Fruit fly (Drosophila melanogaster) whole organism, embryonic: Measurements from ENCODE around the gene mus101.

Source experiments
- Bgb ChIP-seq: fragments of 200-800 bp; sonication (Bioruptor generic); IDR thresholded peaks from 2 replicates; pipeline ENCODE4 v1.3.6; 2022; ENCODE audit warnings: missing biosample characterization, missing genetic modification characterization; ENCODE audit not compliant: partially characterized antibody
- Bteb2 ChIP-seq: fragments of 200-800 bp; sonication (Bioruptor generic); optimal IDR thresholded peaks from 2 replicates; lab custom pipeline; 2016; ENCODE audit warnings: missing biosample characterization, missing genetic modification characterization
- CG10147 ChIP-seq: fragments of 200-800 bp; sonication (Bioruptor generic); optimal IDR thresholded peaks from 2 replicates; lab custom pipeline; 2019; ENCODE audit warnings: missing biosample characterization, mild to moderate bottlenecking, missing genetic modification characterization, moderate library complexity
- CG1024 ChIP-seq: fragments of 200-800 bp; sonication (Bioruptor generic); IDR thresholded peaks from 2 replicates; pipeline ENCODE4 v1.3.6; 2022; ENCODE audit warnings: missing biosample characterization, missing genetic modification characterization
- CG10565 ChIP-seq: fragments of 200-800 bp; sonication (Bioruptor generic); optimal IDR thresholded peaks from 3 replicates; lab custom pipeline; 2016; ENCODE audit warnings: missing biosample characterization, mild to moderate bottlenecking, missing genetic modification characterization
- CG11504 ChIP-seq: fragments of 200-800 bp; sonication (Bioruptor generic); optimal IDR thresholded peaks from 3 replicates; lab custom pipeline; 2019; ENCODE audit warnings: missing biosample characterization, mild to moderate bottlenecking, missing genetic modification characterization, moderate library complexity
- CG14441 ChIP-seq: fragments of 200-800 bp; sonication (Bioruptor generic); IDR thresholded peaks from 2 replicates; pipeline ENCODE4 v1.3.6; 2022; ENCODE audit warnings: missing biosample characterization, missing genetic modification characterization
- CG1529 ChIP-seq: fragments of 200-800 bp; sonication (Bioruptor generic); optimal IDR thresholded peaks from 3 replicates; lab custom pipeline; 2018; ENCODE audit warnings: missing biosample characterization, missing genetic modification characterization
- CG15514 ChIP-seq: fragments of 200-800 bp; sonication (Bioruptor generic); optimal IDR thresholded peaks from 3 replicates; lab custom pipeline; 2017; ENCODE audit warnings: missing biosample characterization, missing genetic modification characterization, mild to moderate bottlenecking, moderate library complexity, missing genetic modification reagents
- CG2199 ChIP-seq: fragments of 200-800 bp; sonication (Bioruptor generic); IDR thresholded peaks from 3 replicates; pipeline ENCODE4 v1.3.6; 2022; ENCODE audit warnings: missing biosample characterization, missing genetic modification characterization
- CG2678 ChIP-seq: fragments of 200-800 bp; sonication (Bioruptor generic); optimal IDR thresholded peaks from 3 replicates; lab custom pipeline; 2019; ENCODE audit warnings: missing biosample characterization, mild to moderate bottlenecking, missing genetic modification characterization, moderate library complexity
- CG2875 ChIP-seq: fragments of 200-800 bp; sonication (Bioruptor generic); optimal IDR thresholded peaks from 2 replicates; lab custom pipeline; 2017; ENCODE audit warnings: missing biosample characterization, mild to moderate bottlenecking, missing genetic modification characterization, missing genetic modification reagents
- CG3726 ChIP-seq: fragments of 200-800 bp; sonication (Bioruptor generic); IDR thresholded peaks from 3 replicates; pipeline ENCODE4, ENCODE4 v1.3.6; 2022; ENCODE audit warnings: missing biosample characterization, missing genetic modification characterization
- CG4404 ChIP-seq: fragments of 200-800 bp; sonication (Bioruptor generic); IDR thresholded peaks from 2 replicates; pipeline ENCODE4 v1.3.6; 2022; ENCODE audit warnings: missing biosample characterization, missing genetic modification characterization
- CG5245 ChIP-seq: fragments of 200-800 bp; sonication (Bioruptor generic); optimal IDR thresholded peaks from 3 replicates; lab custom pipeline; 2016; ENCODE audit warnings: missing biosample characterization, missing genetic modification characterization
- CG7271 ChIP-seq: fragments of 200-800 bp; sonication (Bioruptor generic); optimal IDR thresholded peaks from 2 replicates; lab custom pipeline; 2018; ENCODE audit warnings: missing biosample characterization, mild to moderate bottlenecking, missing genetic modification characterization, moderate library complexity
- CG7963 ChIP-seq: fragments of 200-800 bp; sonication (Bioruptor generic); IDR thresholded peaks from 3 replicates; pipeline ENCODE4 v1.3.6; 2022; ENCODE audit warnings: missing biosample characterization, missing genetic modification characterization; ENCODE audit not compliant: partially characterized antibody
- CG8281 ChIP-seq: fragments of 200-800 bp; sonication (Bioruptor generic); optimal IDR thresholded peaks from 2 replicates; lab custom pipeline; 2018; ENCODE audit warnings: missing biosample characterization, mild to moderate bottlenecking, missing genetic modification characterization, moderate library complexity
- CG8290 ChIP-seq, 3 experiments: fragments of 200-800 bp; sonication (Bioruptor generic); optimal IDR thresholded peaks; 2 replicates each; lab custom pipeline; 2016 to 2019; ENCODE audit warnings: missing biosample characterization in 3 of 3, missing genetic modification characterization in 3 of 3, mild to moderate bottlenecking in 2 of 3, moderate library complexity in 1 of 3
- CG8359 ChIP-seq: fragments of 200-800 bp; sonication (Bioruptor generic); optimal IDR thresholded peaks from 2 replicates; lab custom pipeline; 2017; ENCODE audit warnings: missing biosample characterization, mild to moderate bottlenecking, missing genetic modification characterization, borderline replicate concordance
- CG8944 ChIP-seq: fragments of 200-800 bp; sonication (Bioruptor generic); optimal IDR thresholded peaks from 3 replicates; lab custom pipeline; 2016; ENCODE audit warnings: missing biosample characterization, missing genetic modification characterization
- CkIIα-i1 ChIP-seq: fragments of 200-800 bp; sonication (Bioruptor generic); IDR thresholded peaks from 2 replicates; pipeline ENCODE4 v1.3.6; 2022; ENCODE audit warnings: missing biosample characterization, missing genetic modification characterization
- D ChIP-seq, 2 experiments: fragments of 200-800 bp in 1 of 2; fragments of >200 bp in 1 of 2; sonication (Bioruptor generic) in 1 of 2; optimal IDR thresholded peaks; 2 replicates in 1 of 2; 3 replicates in 1 of 2; lab custom pipeline; 2017; ENCODE audit warnings: mild to moderate bottlenecking in 1 of 2, missing biosample characterization in 1 of 2, missing genetic modification characterization in 1 of 2, missing genetic modification reagents in 1 of 2
- GATAe ChIP-seq: fragments of 200-800 bp; sonication (Bioruptor generic); conservative IDR thresholded peaks from 2 replicates; pipeline ENCODE4 v1.3.6; 2022; ENCODE audit warnings: missing biosample characterization, missing genetic modification characterization
- HLH3B ChIP-seq: fragments of 200-800 bp; sonication (Bioruptor generic); IDR thresholded peaks from 2 replicates; pipeline ENCODE4 v1.3.6; 2022; ENCODE audit warnings: missing biosample characterization, missing genetic modification characterization
- Jarid2 ChIP-seq: fragments of 200-800 bp; sonication (Bioruptor generic); optimal IDR thresholded peaks from 3 replicates; lab custom pipeline; 2017; ENCODE audit warnings: mild to moderate bottlenecking, missing biosample characterization, missing genetic modification reagents, missing genetic modification characterization
- Meics ChIP-seq: fragments of 200-800 bp; sonication (Bioruptor generic); optimal IDR thresholded peaks from 2 replicates; lab custom pipeline; 2017; ENCODE audit warnings: missing biosample characterization, mild to moderate bottlenecking, missing genetic modification characterization
- NC2β ChIP-seq: fragments of 200-800 bp; sonication (Bioruptor generic); optimal IDR thresholded peaks from 2 replicates; lab custom pipeline; 2016; ENCODE audit warnings: missing biosample characterization, missing genetic modification characterization
- Nf-YA ChIP-seq: fragments of 200-800 bp; sonication (Bioruptor generic); IDR thresholded peaks from 2 replicates; pipeline ENCODE4 v1.3.6; 2022; ENCODE audit warnings: missing biosample characterization, missing genetic modification characterization
- Oli ChIP-seq: fragments of 200-800 bp; sonication (Bioruptor generic); optimal IDR thresholded peaks from 2 replicates; lab custom pipeline; 2018; ENCODE audit warnings: missing biosample characterization, mild to moderate bottlenecking, missing genetic modification characterization, moderate library complexity
- Poxn ChIP-seq: fragments of 200-800 bp; sonication (Bioruptor generic); IDR thresholded peaks from 2 replicates; pipeline ENCODE4 v1.3.6; 2022; ENCODE audit warnings: missing biosample characterization, missing genetic modification characterization
- ac ChIP-seq: fragments of 200-800 bp; sonication (Bioruptor generic); optimal IDR thresholded peaks from 3 replicates; lab custom pipeline; 2017; ENCODE audit warnings: missing biosample characterization, mild to moderate bottlenecking, missing genetic modification characterization
- cad ChIP-seq: fragments of >200 bp; optimal IDR thresholded peaks from 2 replicates; lab custom pipeline; 2017; ENCODE audit warnings: missing biosample characterization, missing genetic modification characterization
- crc ChIP-seq: fragments of 200-800 bp; sonication (Bioruptor generic); optimal IDR thresholded peaks from 2 replicates; lab custom pipeline; 2016; ENCODE audit warnings: missing biosample characterization, missing genetic modification characterization
- h ChIP-seq: fragments of >200 bp; optimal IDR thresholded peaks from 2 replicates; lab custom pipeline; 2017
- klu ChIP-seq: fragments of 200-800 bp; sonication (Bioruptor generic); IDR thresholded peaks from 2 replicates; pipeline ENCODE4 v1.3.6; 2022; ENCODE audit warnings: missing biosample characterization, missing genetic modification characterization
- nerfin-1 ChIP-seq: fragments of 200-800 bp; sonication (Bioruptor generic); optimal IDR thresholded peaks from 3 replicates; lab custom pipeline; 2019; ENCODE audit warnings: missing biosample characterization, mild to moderate bottlenecking, missing genetic modification characterization, moderate library complexity
- otp ChIP-seq: fragments of 200-800 bp; sonication (Bioruptor generic); IDR thresholded peaks from 3 replicates; pipeline ENCODE4, ENCODE4 v1.3.6; 2022; ENCODE audit warnings: missing biosample characterization, missing genetic modification characterization
- psq ChIP-seq: fragments of 200-800 bp; sonication (Bioruptor generic); optimal IDR thresholded peaks from 2 replicates; lab custom pipeline; 2017; ENCODE audit warnings: missing biosample characterization, missing genetic modification characterization
- rib ChIP-seq: fragments of 200-800 bp; sonication (Bioruptor generic); IDR thresholded peaks from 2 replicates; pipeline ENCODE4 v1.3.6; 2022; ENCODE audit warnings: missing biosample characterization, missing genetic modification characterization
- run ChIP-seq: fragments of 200-800 bp; sonication (Bioruptor generic); optimal IDR thresholded peaks from 3 replicates; lab custom pipeline; 2018; ENCODE audit warnings: missing biosample characterization, mild to moderate bottlenecking, missing genetic modification characterization
- salm ChIP-seq: fragments of 200-800 bp; sonication (Bioruptor generic); optimal IDR thresholded peaks from 2 replicates; lab custom pipeline; 2018; ENCODE audit warnings: missing biosample characterization, mild to moderate bottlenecking, missing genetic modification characterization
- sens-2 ChIP-seq: fragments of 200-800 bp; sonication (Bioruptor generic); IDR thresholded peaks from 2 replicates; pipeline ENCODE4 v1.3.6; 2022; ENCODE audit warnings: missing biosample characterization, missing genetic modification characterization
- sim ChIP-seq: fragments of 200-800 bp; sonication (Bioruptor generic); IDR thresholded peaks from 2 replicates; pipeline ENCODE4 v1.3.6; 2022; ENCODE audit warnings: missing biosample characterization, missing genetic modification characterization
- twi ChIP-seq: fragments of 200-800 bp; optimal IDR thresholded peaks from 2 replicates; lab custom pipeline; 2019; ENCODE audit warnings: missing biosample characterization, mild to moderate bottlenecking, missing genetic modification characterization, moderate library complexity
- wdn ChIP-seq: fragments of 200-800 bp; sonication (Bioruptor generic); IDR thresholded peaks from 2 replicates; pipeline ENCODE4 v1.3.6; 2022; ENCODE audit warnings: missing biosample characterization, missing genetic modification characterization
- yki ChIP-seq: fragments of >200 bp; optimal IDR thresholded peaks from 3 replicates; lab custom pipeline; 2018
- zf30C ChIP-seq: fragments of 200-800 bp; sonication (Bioruptor generic); optimal IDR thresholded peaks from 3 replicates; lab custom pipeline; 2018; ENCODE audit warnings: missing biosample characterization, mild to moderate bottlenecking, missing genetic modification characterization

mus101 gene

DNA sequence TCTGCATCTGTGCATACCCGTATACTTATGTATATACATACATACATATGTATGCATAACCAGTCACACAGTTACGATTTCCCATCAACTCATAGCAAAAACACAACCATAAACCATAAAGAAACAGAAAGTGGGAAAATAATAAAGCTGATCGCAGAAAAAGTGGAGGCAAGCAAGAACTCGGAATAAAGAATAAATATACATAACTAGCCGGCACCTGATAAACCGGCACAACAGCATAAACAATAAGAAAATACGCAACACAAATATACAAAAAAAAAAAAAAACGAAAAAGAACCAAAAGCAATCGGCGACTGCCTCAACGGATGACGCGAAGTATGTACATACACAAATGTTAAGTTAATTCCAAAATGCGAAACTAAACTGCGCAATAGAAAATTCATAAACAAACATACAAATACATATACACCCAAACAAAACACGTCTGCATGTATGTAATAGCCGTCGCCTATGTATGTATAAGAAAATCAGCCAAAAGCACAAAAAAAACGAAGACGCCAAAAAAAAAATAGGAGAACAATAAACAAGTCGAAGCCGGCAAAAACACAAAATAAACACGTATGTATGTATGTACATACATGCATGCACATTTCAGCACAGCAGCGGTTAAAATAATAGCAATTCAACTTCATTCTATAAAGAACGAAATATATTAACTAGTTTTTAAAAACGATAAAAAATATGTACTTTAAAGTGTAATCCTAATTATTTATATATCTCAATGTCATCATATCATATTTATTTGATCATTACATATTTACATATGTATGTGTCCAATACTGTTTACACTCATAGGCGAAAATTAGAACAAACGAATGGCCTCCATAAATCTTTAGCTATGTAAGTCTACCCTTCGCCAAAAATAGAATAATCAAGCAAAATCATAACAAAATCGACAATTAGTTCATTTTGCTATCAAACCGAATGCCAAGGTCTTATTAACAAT, 27.1 kb downstream of the mus101 start (continued):
- TF ChIP-seq CG5245 (no peak), CkIIα-i1 (GFP tag; lab: Robert Waterston, UW) (no peak), CG7963 (GFP tag; lab: Robert Waterston, UW) (no peak), otp (GFP tag; lab: Robert Waterston, UW) (peak; percentile 65; the same call in 2 of the 3 replicates), CG14441 (GFP tag; lab: Robert Waterston, UW) (peak; percentile 61), psq (GFP tag; lab: Kevin White, UChicago) (peak; percentile 62), CG8359 (GFP tag; lab: Kevin White, UChicago) (no peak), klu (GFP tag; lab: Robert Waterston, UW) (peak; percentile 24; the same call in 1 of the 2 replicates), CG1024 (peak; percentile 53; the same call in 1 of the 2 replicates), D (optimal IDR thresholded peaks at IDR 0.05; lab: Kevin White, UChicago) (no peak), D (GFP tag; optimal IDR thresholded peaks at IDR 0.05; lab: Kevin White, UChicago) (no peak), CG15514 (GFP tag; lab: Kevin White, UChicago) (peak; percentile 66), CG2678 (tag; lab: Kevin White, UChicago) (peak; percentile 89), run (peak; percentile 43), Oli (tag; lab: Kevin White, UChicago) (peak; percentile 74), Bteb2 (peak; percentile 16), CG2875 (GFP tag; lab: Kevin White, UChicago) (no peak), wdn (GFP tag; lab: Robert Waterston, UW) (peak; percentile 61), yki (no peak), CG1529 (GFP tag; lab: Kevin White, UChicago) (no peak), Nf-YA (GFP tag; lab: Robert Waterston, UW) (no peak; the same call in 1 of the 2 replicates), HLH3B (GFP tag; lab: Robert Waterston, UW) (peak; percentile 78), CG4404 (GFP tag; lab: Robert Waterston, UW) (peak; percentile 65), CG10147 (peak; percentile 83), rib (GFP tag; lab: Robert Waterston, UW) (peak; percentile 59), GATAe (GFP tag; lab: Robert Waterston, UW) (no peak), h (no peak), CG8944 (GFP tag; lab: Kevin White, UChicago) (no peak), crc (GFP tag; lab: Kevin White, UChicago) (peak; percentile 41), CG8290 (GFP tag; optimal IDR thresholded peaks at IDR 0.05; lab: Kevin White, UChicago) (no peak), CG8290 (tag; optimal IDR thresholded peaks at IDR 0.05; lab: Kevin White, UChicago) (peak in 1 of 2 experiments; percentile 55), CG8281 (no peak), salm (no peak), ac (no peak), zf30C (GFP tag; lab: Kevin White, UChicago) (no peak), CG3726 (GFP tag; lab: Robert Waterston, UW) (peak; percentile 54; the same call in 1 of the 3 replicates), sens-2 (no peak), twi (tag; lab: Kevin White, UChicago) (peak; percentile 9), sim (GFP tag; lab: Robert Waterston, UW) (peak; percentile 29; the same call in 1 of the 2 replicates), CG10565 (GFP tag; lab: Kevin White, UChicago) (no peak), Meics (peak; percentile 87), nerfin-1 (tag; lab: Kevin White, UChicago) (peak; percentile 50), Jarid2 (GFP tag; lab: Kevin White, UChicago) (peak; percentile 38), cad (GFP tag; lab: Kevin White, UChicago) (no peak), CG11504 (tag; lab: Kevin White, UChicago) (peak; percentile 84), NC2β (no peak), Bgb (no peak), CG7271 (tag; lab: Kevin White, UChicago) (no peak), Poxn (GFP tag; lab: Robert Waterston, UW) (no peak), CG2199 (GFP tag; lab: Robert Waterston, UW) (no peak)
